Worm (Caenorhabditis elegans): ENCODE results near the gene lin-26.

ce11 chrII:7722784-7723183 is 40.8 kb downstream of the lin-26 start:
- TF ChIP-seq him-1 (tag; optimal IDR thresholded peaks at IDR 0.05) (no peak), W03F9.2 (tag; optimal IDR thresholded peaks at IDR 0.05) (no peak)
